Worm (Caenorhabditis elegans) whole organism, early embryonic: ENCODE measurements around the gene col-143.

ENCODE experiments used
- B0310.2 ChIP-seq: sonication (generic microtip); optimal IDR thresholded peaks from 2 replicates; lab custom pipeline; 2016; ENCODE audit warnings: mild to moderate bottlenecking, missing genetic modification characterization, missing compliant biosample characterization
- F13C5.2 ChIP-seq: sonication (generic microtip); optimal IDR thresholded peaks from 2 replicates; lab custom pipeline; 2017; ENCODE audit warnings: mild to moderate bottlenecking, missing genetic modification characterization, inconsistent platforms, missing compliant biosample characterization
- aly-1 ChIP-seq: sonication (generic microtip); optimal IDR thresholded peaks from 2 replicates; lab custom pipeline; 2016; ENCODE audit warnings: missing genetic modification characterization, missing compliant biosample characterization
- ama-1 ChIP-seq: fragments of 150-350 bp; optimal IDR thresholded peaks from 2 replicates; lab custom pipeline; 2014
- ceh-13 ChIP-seq: fragments of 200-800 bp; sonication (Bioruptor generic); optimal IDR thresholded peaks from 2 replicates; lab custom pipeline; 2018; ENCODE audit warnings: mild to moderate bottlenecking, missing genetic modification characterization, missing compliant biosample characterization
- ceh-36 ChIP-seq: sonication (generic microtip); optimal IDR thresholded peaks from 2 replicates; lab custom pipeline; 2016; ENCODE audit warnings: missing genetic modification characterization, inconsistent platforms, missing compliant biosample characterization
- ets-7 ChIP-seq: sonication (generic microtip); optimal IDR thresholded peaks from 2 replicates; lab custom pipeline; 2016; ENCODE audit warnings: missing genotype, missing genetic modification characterization, missing compliant biosample characterization
- flt-1 ChIP-seq: fragments of 200-800 bp; sonication (Bioruptor generic); IDR thresholded peaks from 2 replicates; pipeline ENCODE4 v1.3.6; 2022; ENCODE audit warnings: missing genetic modification characterization, missing compliant biosample characterization
- hmbx-1 ChIP-seq: sonication (generic microtip); optimal IDR thresholded peaks from 2 replicates; lab custom pipeline; 2016; ENCODE audit warnings: mild to moderate bottlenecking, missing genetic modification characterization, missing compliant biosample characterization
- hmg-4 ChIP-seq: fragments of 200-800 bp; sonication (Bioruptor generic); optimal IDR thresholded peaks from 2 replicates; lab custom pipeline; 2018; ENCODE audit warnings: mild to moderate bottlenecking, missing genetic modification characterization, missing compliant biosample characterization
- hnd-1 ChIP-seq: sonication (generic microtip); optimal IDR thresholded peaks from 2 replicates; lab custom pipeline; 2016; ENCODE audit warnings: missing genetic modification characterization, missing compliant biosample characterization
- pes-1 ChIP-seq: fragments of 200-800 bp; sonication (Bioruptor generic); IDR thresholded peaks from 2 replicates; pipeline ENCODE4 v1.3.6; 2022; ENCODE audit warnings: missing genetic modification reagents, missing genetic modification characterization, missing compliant biosample characterization
- scrt-1 ChIP-seq: fragments of 200-800 bp; sonication (Bioruptor generic); IDR thresholded peaks from 2 replicates; pipeline ENCODE4 v1.3.6; 2022; ENCODE audit warnings: missing genetic modification characterization, missing compliant biosample characterization
- sea-1 ChIP-seq: fragments of 200-800 bp; sonication (Bioruptor generic); conservative IDR thresholded peaks from 2 replicates; pipeline ENCODE4 v1.3.6; 2022; ENCODE audit warnings: missing genetic modification characterization, missing compliant biosample characterization
- tbx-11 ChIP-seq: fragments of 200-800 bp; sonication (Bioruptor generic); IDR thresholded peaks from 2 replicates; pipeline ENCODE4 v1.3.6; 2022; ENCODE audit warnings: missing genetic modification characterization, missing compliant biosample characterization
- tbx-37 ChIP-seq: fragments of 200-800 bp; sonication (Bioruptor generic); conservative IDR thresholded peaks from 2 replicates; pipeline ENCODE4 v1.3.6; 2022; ENCODE audit warnings: missing genetic modification reagents, missing genetic modification characterization, missing compliant biosample characterization
- tra-4 ChIP-seq: sonication (generic microtip); optimal IDR thresholded peaks from 2 replicates; lab custom pipeline; 2017; ENCODE audit warnings: missing genetic modification characterization, missing compliant biosample characterization

col-143 gene

ce11 chrV:6881038-6881437 lies 45.6 kb downstream of the col-143 start, which contains the start of gene unc-70:
unc-70 (plus strand) TSS chrV:6881338.
- TF ChIP-seq hmbx-1 (tag; lab: Kevin White, UChicago): no peak
- no peak for TF ChIP-seq aly-1
- no peak for TF ChIP-seq F13C5.2 (tag; lab: Kevin White, UChicago)
- TF ChIP-seq sea-1 (GFP tag; lab: Robert Waterston, UW): no peak
- TF ChIP-seq ama-1: no peak
- no peak for TF ChIP-seq ceh-36 (tag; lab: Kevin White, UChicago)
- no peak for TF ChIP-seq flt-1 (GFP tag; lab: Robert Waterston, UW)
- no peak for TF ChIP-seq tra-4

- TF ChIP-seq ceh-36 (tag; lab: Kevin White, UChicago) (no peak), ets-7 (tag; lab: Kevin White, UChicago) (no peak), B0310.2 (tag; lab: Kevin White, UChicago) (no peak), hnd-1 (tag; lab: Kevin White, UChicago) (no peak), flt-1 (GFP tag; lab: Robert Waterston, UW) (no peak), hmbx-1 (tag; lab: Kevin White, UChicago) (no peak), pes-1 (GFP tag; lab: Robert Waterston, UW) (no peak), scrt-1 (no peak), tbx-37 (no peak), tra-4 (no peak), sea-1 (GFP tag; lab: Robert Waterston, UW) (no peak), aly-1 (no peak), tbx-11 (GFP tag; lab: Robert Waterston, UW) (no peak), hmg-4 (GFP tag; lab: Kevin White, UChicago) (no peak), ama-1 (no peak), ceh-13 (GFP tag; lab: Kevin White, UChicago) (no peak), F13C5.2 (tag; lab: Kevin White, UChicago) (no peak)
Measured at ce11 chrV:6881735-6882134, 46.3 kb downstream of the col-143 start.

DNA sequence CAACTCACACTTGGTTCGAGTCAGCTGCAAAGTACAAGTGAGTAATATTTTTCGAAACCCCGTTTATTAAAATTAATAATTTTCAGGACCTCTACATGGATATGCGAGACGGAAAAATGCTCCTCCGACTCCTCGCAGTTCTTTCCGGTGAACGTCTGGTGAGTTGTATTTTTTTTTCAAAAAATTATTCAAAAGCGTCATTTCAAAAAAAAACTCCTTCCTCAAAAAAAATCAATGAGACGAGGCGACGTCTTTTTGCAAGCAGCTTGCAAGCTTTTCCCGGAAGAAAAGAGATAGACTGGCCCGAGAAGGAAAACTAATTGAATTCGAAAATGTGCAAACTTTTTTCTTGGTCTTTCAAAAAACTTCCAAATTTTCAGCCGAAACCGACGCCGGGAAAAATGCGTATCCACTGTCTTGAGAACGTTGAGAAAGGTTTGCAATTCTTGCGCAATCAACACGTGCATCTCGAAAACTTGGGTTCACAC lies 47.1 kb downstream of the col-143 start:
- TF ChIP-seq ama-1: no peak
- TF ChIP-seq scrt-1: no peak
- TF ChIP-seq pes-1 (GFP tag; lab: Robert Waterston, UW): no peak
- TF ChIP-seq B0310.2 (tag; lab: Kevin White, UChicago): no peak
- TF ChIP-seq hmg-4 (GFP tag; lab: Kevin White, UChicago): no peak
- no peak for TF ChIP-seq tbx-11 (GFP tag; lab: Robert Waterston, UW)
- TF ChIP-seq tbx-37: no peak
- no peak for TF ChIP-seq hmbx-1 (tag; lab: Kevin White, UChicago)
- no peak for TF ChIP-seq flt-1 (GFP tag; lab: Robert Waterston, UW)
- TF ChIP-seq tra-4: no peak
- TF ChIP-seq F13C5.2 (tag; lab: Kevin White, UChicago): no peak
- no peak for TF ChIP-seq ets-7 (tag; lab: Kevin White, UChicago)
- TF ChIP-seq ceh-36 (tag; lab: Kevin White, UChicago): no peak
- TF ChIP-seq ceh-13 (GFP tag; lab: Kevin White, UChicago): no peak
- TF ChIP-seq hnd-1 (tag; lab: Kevin White, UChicago): no peak
- no peak for TF ChIP-seq sea-1 (GFP tag; lab: Robert Waterston, UW)
- no peak for TF ChIP-seq aly-1

ce11 chrV:6885070-6885469 lies 49.6 kb downstream of the col-143 start:
- TF ChIP-seq ceh-13 (GFP tag; lab: Kevin White, UChicago) (no peak), F13C5.2 (tag; lab: Kevin White, UChicago) (no peak), tra-4 (no peak), aly-1 (no peak), ceh-36 (tag; lab: Kevin White, UChicago) (no peak), pes-1 (GFP tag; lab: Robert Waterston, UW) (no peak), flt-1 (GFP tag; lab: Robert Waterston, UW) (no peak), sea-1 (GFP tag; lab: Robert Waterston, UW) (no peak), tbx-37 (no peak), B0310.2 (tag; lab: Kevin White, UChicago) (no peak), hnd-1 (tag; lab: Kevin White, UChicago) (no peak), ama-1 (no peak), hmbx-1 (tag; lab: Kevin White, UChicago) (no peak), tbx-11 (GFP tag; lab: Robert Waterston, UW) (no peak), scrt-1 (no peak), hmg-4 (GFP tag; lab: Kevin White, UChicago) (no peak), ets-7 (tag; lab: Kevin White, UChicago) (no peak)
